Fruit fly (Drosophila melanogaster) whole organism, pupa: ENCODE data around the gene TotF.

Source experiments
- CG10348 ChIP-seq: fragments of 200-800 bp; sonication (Bioruptor generic); IDR thresholded peaks from 2 replicates; pipeline ENCODE4 v1.3.6; 2022; ENCODE audit warnings: missing biosample characterization, missing genetic modification characterization
- CG12605 ChIP-seq: fragments of 200-800 bp; sonication (Bioruptor generic); IDR thresholded peaks from 2 replicates; pipeline ENCODE4 v1.3.6; 2022; ENCODE audit warnings: missing biosample characterization, missing genetic modification characterization
- CG13204 ChIP-seq: fragments of 200-800 bp; sonication (Bioruptor generic); optimal IDR thresholded peaks from 2 replicates; lab custom pipeline; 2018; ENCODE audit warnings: missing biosample characterization, mild to moderate bottlenecking, missing genetic modification characterization, moderate library complexity
- CG14655 ChIP-seq: fragments of 200-800 bp; sonication (Bioruptor generic); optimal IDR thresholded peaks from 3 replicates; lab custom pipeline; 2017; ENCODE audit warnings: mild to moderate bottlenecking, missing biosample characterization, missing genetic modification reagents, missing genetic modification characterization
- CG15710 ChIP-seq: fragments of 200-800 bp; sonication (Bioruptor generic); optimal IDR thresholded peaks from 2 replicates; lab custom pipeline; 2018; ENCODE audit warnings: missing biosample characterization, mild to moderate bottlenecking, missing genetic modification characterization, moderate library complexity
- CG17806 ChIP-seq: fragments of 200-800 bp; sonication (Bioruptor generic); optimal IDR thresholded peaks from 2 replicates; lab custom pipeline; 2018; ENCODE audit warnings: missing biosample characterization, mild to moderate bottlenecking, missing genetic modification characterization, moderate library complexity
- CG32121 ChIP-seq: fragments of 200-800 bp; sonication (Bioruptor generic); IDR thresholded peaks from 2 replicates; pipeline ENCODE4 v1.3.6; 2022; ENCODE audit warnings: missing biosample characterization, missing genetic modification characterization
- CG34367 ChIP-seq: fragments of 200-800 bp; sonication (Bioruptor generic); optimal IDR thresholded peaks from 2 replicates; lab custom pipeline; 2018; ENCODE audit warnings: missing biosample characterization, mild to moderate bottlenecking, missing genetic modification characterization
- CG4496 ChIP-seq: fragments of 200-800 bp; sonication (Bioruptor generic); IDR thresholded peaks from 3 replicates; pipeline ENCODE4 v1.3.6; 2022; ENCODE audit warnings: missing biosample characterization, missing genetic modification characterization
- CG8159 ChIP-seq: fragments of 200-800 bp; sonication (Bioruptor generic); optimal IDR thresholded peaks from 3 replicates; lab custom pipeline; 2018; ENCODE audit warnings: missing biosample characterization, mild to moderate bottlenecking, missing genetic modification characterization, moderate library complexity
- CG8301 ChIP-seq: fragments of 200-800 bp; sonication (Bioruptor generic); optimal IDR thresholded peaks from 2 replicates; lab custom pipeline; 2018; ENCODE audit warnings: missing biosample characterization, mild to moderate bottlenecking, missing genetic modification characterization
- CG9948 ChIP-seq: fragments of 200-800 bp; sonication (Bioruptor generic); optimal IDR thresholded peaks from 2 replicates; lab custom pipeline; 2018; ENCODE audit warnings: missing biosample characterization, mild to moderate bottlenecking, missing genetic modification characterization, moderate library complexity
- D1 ChIP-seq: fragments of 200-800 bp; sonication (Bioruptor generic); optimal IDR thresholded peaks from 2 replicates; lab custom pipeline; 2018; ENCODE audit warnings: missing biosample characterization, mild to moderate bottlenecking, missing genetic modification characterization, moderate library complexity
- EcR ChIP-seq: fragments of 200-800 bp; sonication (Bioruptor generic); optimal IDR thresholded peaks from 3 replicates; lab custom pipeline; 2019; ENCODE audit warnings: missing biosample characterization, missing genetic modification characterization, mild to moderate bottlenecking, moderate library complexity, missing genetic modification reagents
- Ets98B ChIP-seq: fragments of 200-800 bp; sonication (Bioruptor generic); IDR thresholded peaks from 2 replicates; pipeline ENCODE4 v1.3.6; 2022; ENCODE audit warnings: missing biosample characterization, missing genetic modification characterization
- Pif1A ChIP-seq: fragments of 200-800 bp; sonication (Bioruptor generic); optimal IDR thresholded peaks from 3 replicates; lab custom pipeline; 2016; ENCODE audit warnings: missing biosample characterization, missing genetic modification characterization
- Pif1B ChIP-seq: fragments of 200-800 bp; sonication (Bioruptor generic); optimal IDR thresholded peaks from 3 replicates; lab custom pipeline; 2016; ENCODE audit warnings: missing biosample characterization, missing genetic modification characterization
- Snoo ChIP-seq: fragments of 200-800 bp; sonication (Bioruptor generic); optimal IDR thresholded peaks from 3 replicates; lab custom pipeline; 2017; ENCODE audit warnings: missing biosample characterization, mild to moderate bottlenecking, missing genetic modification characterization, inconsistent platforms
- fd96Ca ChIP-seq: fragments of 200-800 bp; sonication (Bioruptor generic); IDR thresholded peaks from 3 replicates; pipeline ENCODE4 v1.3.6; 2022; ENCODE audit warnings: missing biosample characterization, missing genetic modification characterization
- gl ChIP-seq: fragments of 200-800 bp; sonication (Bioruptor generic); optimal IDR thresholded peaks from 2 replicates; lab custom pipeline; 2018; ENCODE audit warnings: missing biosample characterization, mild to moderate bottlenecking, missing genetic modification characterization
- rn ChIP-seq: fragments of 200-800 bp; sonication (Bioruptor generic); IDR thresholded peaks from 2 replicates; pipeline ENCODE4 v1.3.6; 2022; ENCODE audit warnings: missing biosample characterization, missing genetic modification characterization

The TotF gene

dm6 chr2L:19940036-19940435 lies 27.9 kb upstream of the TotF start:
- TF ChIP-seq CG4496 (GFP tag; lab: Robert Waterston, UW) (0 out of 3 replicates have a peak, but pooled peaks have one; percentile 30), Ets98B (GFP tag; lab: Robert Waterston, UW) (no peak), fd96Ca (GFP tag; lab: Robert Waterston, UW) (no peak), rn (GFP tag; lab: Robert Waterston, UW) (no peak)

dm6 chr2L:19937804-19938461 lies 25.8 kb upstream of the TotF start:
- no peak for TF ChIP-seq CG12605 (GFP tag; lab: Robert Waterston, UW)
- no peak for TF ChIP-seq CG8301
- TF ChIP-seq rn (GFP tag; lab: Robert Waterston, UW): no peak

DNA sequence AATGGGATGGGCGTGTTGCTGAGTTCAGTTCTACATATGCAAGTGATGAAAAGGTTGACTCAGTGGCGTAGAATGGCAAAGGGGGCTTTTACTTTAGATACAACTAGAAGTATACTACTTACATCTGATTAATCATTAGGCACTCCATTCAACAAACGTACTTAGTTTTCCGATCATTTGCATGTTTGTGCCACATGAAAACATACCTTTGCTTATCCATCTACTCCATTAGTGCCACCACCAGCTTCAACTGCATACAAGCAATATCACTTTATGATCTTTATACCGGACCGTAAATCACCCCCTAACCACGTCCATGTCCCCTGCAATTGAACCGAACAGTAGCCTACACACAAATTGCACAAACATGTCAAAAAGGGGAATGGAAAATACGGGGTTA lies 24.0 kb upstream of the TotF start:
- TF ChIP-seq CG8159 (peak; percentile 65), Pif1A (peak; percentile 66), CG15710 (tag; lab: Kevin White, UChicago) (peak; percentile 57), CG9948 (tag; lab: Kevin White, UChicago) (peak; percentile 55), CG34367 (tag; lab: Kevin White, UChicago) (peak; percentile 19), CG4496 (GFP tag; lab: Robert Waterston, UW) (peak; percentile 55; the same call in 1 of the 3 replicates), fd96Ca (GFP tag; lab: Robert Waterston, UW) (peak; percentile 77), CG32121 (GFP tag; lab: Robert Waterston, UW) (peak; percentile 55), rn (GFP tag; lab: Robert Waterston, UW) (0 out of 2 replicates have a peak, but pooled peaks have one; percentile 38), CG8301 (peak; percentile 61), CG14655 (peak; percentile 71), CG17806 (tag; lab: Kevin White, UChicago) (peak; percentile 47)
- TF ChIP-seq, all 21 proteins: peak for 12; not testable (repeated sequence) for 9

DNA sequence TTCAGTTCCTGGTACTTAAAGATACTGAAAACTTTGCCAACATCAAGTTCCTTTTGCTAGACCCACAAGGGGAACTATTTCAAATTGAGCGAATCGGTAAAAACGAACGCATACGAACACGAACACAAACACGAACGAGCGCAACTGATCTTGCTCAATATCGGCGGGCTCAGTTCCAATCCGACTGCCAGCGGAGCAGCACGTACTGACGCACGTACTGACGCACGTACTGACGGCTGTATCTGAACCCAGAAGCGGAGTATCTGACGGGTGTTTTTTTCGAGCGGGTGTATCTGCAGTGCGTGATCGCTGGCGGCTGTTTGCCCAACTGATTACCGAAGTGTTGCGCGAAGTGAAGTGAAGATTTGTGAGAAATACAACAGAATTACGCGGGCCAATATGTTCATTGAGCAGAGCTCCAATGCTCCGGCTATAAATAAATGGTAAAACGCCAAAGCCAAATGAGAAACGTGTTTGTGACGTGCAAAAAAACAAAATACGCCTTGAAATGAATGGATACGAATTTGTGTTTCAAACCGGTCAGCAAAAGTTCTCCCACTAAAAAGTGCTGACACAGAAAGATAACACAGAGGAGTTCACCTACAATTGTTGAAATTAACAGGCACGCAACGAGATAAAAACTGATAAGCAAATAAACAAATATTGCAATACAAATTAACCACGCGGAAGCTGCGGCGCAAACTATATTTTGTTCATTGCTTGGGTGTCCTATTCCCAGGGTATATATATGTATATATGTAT lies 23.1 kb upstream of the TotF start:
- no peak for TF ChIP-seq gl (tag; lab: Kevin White, UChicago)
- no peak for TF ChIP-seq CG34367 (tag; lab: Kevin White, UChicago)
- TF ChIP-seq CG10348: no peak
- TF ChIP-seq CG8301: no peak
- TF ChIP-seq rn (GFP tag; lab: Robert Waterston, UW): no peak
- peak; percentile 30 for TF ChIP-seq CG8159
- 0 out of 2 replicates have a peak, but pooled peaks have one; percentile 31 for TF ChIP-seq CG12605 (GFP tag; lab: Robert Waterston, UW)
- peak; percentile 66 for TF ChIP-seq Ets98B (GFP tag; lab: Robert Waterston, UW)
- peak; percentile 62 for TF ChIP-seq CG13204 (GFP tag; lab: Kevin White, UChicago)
- peak; percentile 25 for TF ChIP-seq Pif1A
- peak; percentile 12 for TF ChIP-seq CG15710 (tag; lab: Kevin White, UChicago)
- TF ChIP-seq fd96Ca (GFP tag; lab: Robert Waterston, UW): peak; percentile 69; the same call in 2 of the 3 replicates
- no peak for TF ChIP-seq Pif1B (GFP tag; lab: Kevin White, UChicago)
- peak; percentile 34; the same call in 1 of the 2 replicates for TF ChIP-seq CG32121 (GFP tag; lab: Robert Waterston, UW)
- no peak for TF ChIP-seq CG14655
- peak; percentile 69 for TF ChIP-seq CG4496 (GFP tag; lab: Robert Waterston, UW)
- no peak for TF ChIP-seq Snoo (tag; lab: Kevin White, UChicago)
- TF ChIP-seq CG9948 (tag; lab: Kevin White, UChicago): peak; percentile 0
- no peak for TF ChIP-seq CG17806 (tag; lab: Kevin White, UChicago)
- peak; percentile 75 for TF ChIP-seq EcR (GFP tag; lab: Kevin White, UChicago)

DNA sequence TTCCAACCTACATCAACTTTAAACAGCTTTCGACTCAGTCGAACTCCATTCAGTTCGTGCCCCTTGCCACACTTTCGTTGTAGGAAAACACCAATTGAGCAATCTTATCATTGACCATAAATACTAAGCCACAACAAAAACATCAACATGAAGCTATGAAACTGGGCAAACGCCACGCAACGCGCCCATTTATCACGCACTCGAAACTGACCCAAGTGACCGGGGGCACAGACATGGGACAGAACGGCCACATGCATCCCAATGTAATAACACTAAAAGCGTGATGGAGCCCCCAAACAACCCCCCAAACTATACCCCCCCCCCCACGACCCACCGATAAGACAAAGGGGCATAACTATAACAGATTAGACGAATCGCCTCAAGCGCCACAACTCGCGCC lies 20.3 kb upstream of the TotF start:
- TF ChIP-seq rn (GFP tag; lab: Robert Waterston, UW) (no peak), Snoo (tag; lab: Kevin White, UChicago) (no peak), CG34367 (tag; lab: Kevin White, UChicago) (no peak), Pif1B (GFP tag; lab: Kevin White, UChicago) (no peak), EcR (GFP tag; lab: Kevin White, UChicago) (no peak), gl (tag; lab: Kevin White, UChicago) (no peak), CG15710 (tag; lab: Kevin White, UChicago) (no peak), CG12605 (GFP tag; lab: Robert Waterston, UW) (no peak)

DNA sequence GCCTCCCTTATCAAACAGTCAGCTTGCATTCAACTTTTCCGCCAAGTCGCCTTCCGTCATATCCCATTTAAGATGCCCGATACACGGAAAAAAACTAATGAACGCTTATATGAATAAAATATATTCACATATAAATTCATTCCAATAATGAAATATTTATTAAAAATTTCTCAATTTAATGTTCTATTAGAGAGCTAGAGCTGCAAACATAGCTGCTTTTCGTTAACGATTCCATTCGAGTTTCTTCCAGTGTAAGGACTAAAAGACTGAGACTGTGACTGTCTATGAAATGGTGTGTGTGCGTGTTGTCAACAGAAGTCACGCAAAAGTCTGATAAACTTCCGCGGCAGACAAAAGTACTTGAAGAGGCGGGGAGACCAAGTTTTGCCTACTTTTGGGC lies 17.9 kb upstream of the TotF start:
- TF ChIP-seq CG4496 (GFP tag; lab: Robert Waterston, UW) (peak; percentile 33; the same call in 1 of the 3 replicates), CG8301 (no peak), Ets98B (GFP tag; lab: Robert Waterston, UW) (no peak), gl (tag; lab: Kevin White, UChicago) (no peak), D1 (tag; lab: Kevin White, UChicago) (no peak), CG13204 (GFP tag; lab: Kevin White, UChicago) (no peak), CG34367 (tag; lab: Kevin White, UChicago) (no peak), EcR (GFP tag; lab: Kevin White, UChicago) (no peak), CG15710 (tag; lab: Kevin White, UChicago) (peak; percentile 38), Snoo (tag; lab: Kevin White, UChicago) (no peak), Pif1A (peak; percentile 6), CG32121 (GFP tag; lab: Robert Waterston, UW) (no peak), Pif1B (GFP tag; lab: Kevin White, UChicago) (peak; percentile 25), CG9948 (tag; lab: Kevin White, UChicago) (peak; percentile 0), CG10348 (no peak), CG8159 (peak; percentile 33), CG17806 (tag; lab: Kevin White, UChicago) (no peak), CG12605 (GFP tag; lab: Robert Waterston, UW) (no peak), fd96Ca (GFP tag; lab: Robert Waterston, UW) (no peak), rn (GFP tag; lab: Robert Waterston, UW) (no peak), CG14655 (no peak)
